Worm (Caenorhabditis elegans) whole organism, L4 larva: ENCODE data around the gene nhr-252.

Source experiments
- F10B5.3 ChIP-seq: sonication (generic microtip); optimal IDR thresholded peaks from 2 replicates; lab custom pipeline; 2016; ENCODE audit warnings: mild to moderate bottlenecking, missing genetic modification characterization, missing compliant biosample characterization
- F44E2.7 ChIP-seq: fragments of 200-800 bp; sonication (Bioruptor generic); IDR thresholded peaks from 2 replicates; pipeline ENCODE4 v2.1.2; 2022; ENCODE audit warnings: missing genetic modification characterization, missing compliant biosample characterization
- F49E8.2 ChIP-seq: sonication (generic microtip); optimal IDR thresholded peaks from 2 replicates; lab custom pipeline; 2016; ENCODE audit warnings: missing compliant biosample characterization, mild to moderate bottlenecking, missing genetic modification characterization, borderline replicate concordance
- T26A8.4 ChIP-seq: fragments of 200-800 bp; sonication (Bioruptor generic); IDR thresholded peaks from 2 replicates; pipeline ENCODE4 v1.3.6; 2022; ENCODE audit warnings: missing genetic modification characterization, missing compliant biosample characterization
- ZK546.5 ChIP-seq, 2 experiments: sonication (generic microtip); optimal IDR thresholded peaks; 2 replicates each; lab custom pipeline; 2017; ENCODE audit warnings: missing biosample characterization in 2 of 2, missing genetic modification characterization in 2 of 2
- aha-1 ChIP-seq: fragments of 150-350 bp; peaks from one replicate; lab custom pipeline; 2014; ENCODE audit warnings: missing biosample characterization, missing genetic modification characterization
- ceh-32 ChIP-seq: sonication (generic microtip); optimal IDR thresholded peaks from 2 replicates; lab custom pipeline; 2016; ENCODE audit warnings: mild to moderate bottlenecking, missing genetic modification characterization, missing compliant biosample characterization; ENCODE audit not compliant: poor library complexity
- ceh-44 ChIP-seq: fragments of 200-800 bp; sonication (Bioruptor generic); IDR thresholded peaks from 2 replicates; pipeline ENCODE4 v1.3.6; 2022; ENCODE audit warnings: missing genetic modification reagents, missing genetic modification characterization, missing compliant biosample characterization
- ces-1 ChIP-seq: fragments of 150-350 bp; sonication (generic microtip); optimal IDR thresholded peaks from 4 replicates; lab custom pipeline; 2014; ENCODE audit warnings: missing biosample characterization, missing genetic modification reagents, missing genetic modification characterization
- daf-19 ChIP-seq: fragments of 200-800 bp; sonication (Bioruptor generic); conservative IDR thresholded peaks from 2 replicates; pipeline ENCODE4 v1.3.6; 2022; ENCODE audit warnings: missing genetic modification characterization, missing compliant biosample characterization
- dmd-6 ChIP-seq: fragments of 200-800 bp; sonication (Bioruptor generic); IDR thresholded peaks from 2 replicates; pipeline ENCODE4 v1.3.6; 2022; ENCODE audit warnings: missing genetic modification reagents, missing genetic modification characterization, missing compliant biosample characterization
- dmd-8 ChIP-seq: fragments of 200-800 bp; sonication (Bioruptor generic); IDR thresholded peaks from 2 replicates; pipeline ENCODE4 v1.3.6; 2022; ENCODE audit warnings: missing genetic modification characterization, missing compliant biosample characterization
- dpl-1 ChIP-seq: fragments of 150-350 bp; optimal IDR thresholded peaks from 2 replicates; lab custom pipeline; 2014; ENCODE audit warnings: missing biosample characterization, missing genetic modification reagents, missing genetic modification characterization
- dve-1 ChIP-seq: sonication (generic microtip); optimal IDR thresholded peaks from 2 replicates; lab custom pipeline; 2017; ENCODE audit warnings: antibody characterized with exemption, mild to moderate bottlenecking, missing genetic modification characterization, missing compliant biosample characterization; ENCODE audit not compliant: insufficient read depth
- egl-43 ChIP-seq: fragments of 200-800 bp; sonication (Bioruptor generic); IDR thresholded peaks from 2 replicates; pipeline ENCODE4 v1.3.6; 2022; ENCODE audit warnings: missing genetic modification reagents, missing genetic modification characterization, missing compliant biosample characterization
- fos-1 ChIP-seq: fragments of 150-350 bp; optimal IDR thresholded peaks from 2 replicates; lab custom pipeline; 2014; ENCODE audit warnings: missing biosample characterization, missing genetic modification characterization
- gei-8 ChIP-seq: fragments of 200-800 bp; sonication (Bioruptor generic); optimal IDR thresholded peaks from 2 replicates; lab custom pipeline; 2018; ENCODE audit warnings: mild to moderate bottlenecking, missing genetic modification characterization, missing compliant biosample characterization
- hlh-11 ChIP-seq: fragments of 200-800 bp; sonication (Bioruptor generic); optimal IDR thresholded peaks from 2 replicates; lab custom pipeline; 2018; ENCODE audit warnings: mild to moderate bottlenecking, missing genetic modification characterization, missing compliant biosample characterization
- hlh-30 ChIP-seq: sonication (generic microtip); optimal IDR thresholded peaks from 2 replicates; lab custom pipeline; 2017; ENCODE audit warnings: antibody characterized with exemption, mild to moderate bottlenecking, missing genetic modification characterization, missing compliant biosample characterization; ENCODE audit not compliant: insufficient read depth
- lim-7 ChIP-seq: fragments of 200-800 bp; sonication (Bioruptor generic); IDR thresholded peaks from 2 replicates; pipeline ENCODE4 v1.3.6; 2022; ENCODE audit warnings: missing genetic modification characterization, missing compliant biosample characterization
- lin-1 ChIP-seq: fragments of 200-800 bp; sonication (Bioruptor generic); IDR thresholded peaks from 2 replicates; pipeline ENCODE4 v1.3.6; 2022; ENCODE audit warnings: missing genetic modification reagents, missing genetic modification characterization, missing compliant biosample characterization
- lin-29 ChIP-seq: fragments of 200-800 bp; sonication (Bioruptor generic); IDR thresholded peaks from 2 replicates; pipeline ENCODE4 v1.3.6; 2022; ENCODE audit warnings: missing genetic modification reagents, missing genetic modification characterization, missing compliant biosample characterization
- lsy-2 ChIP-seq, 2 experiments: fragments of 150-350 bp in 1 of 2; sonication (generic microtip) in 1 of 2; optimal IDR thresholded peaks; 2 replicates each; lab custom pipeline; 2014 to 2017; ENCODE audit warnings: missing biosample characterization in 2 of 2, missing genetic modification characterization in 2 of 2
- mdl-1 ChIP-seq, 2 experiments: fragments of 150-350 bp in 1 of 2; sonication (generic microtip) in 1 of 2; optimal IDR thresholded peaks; 2 replicates each; lab custom pipeline; 2014 to 2017; ENCODE audit warnings: missing biosample characterization in 2 of 2, missing genetic modification characterization in 2 of 2
- mxl-2 ChIP-seq: fragments of 200-800 bp; sonication (Bioruptor generic); conservative IDR thresholded peaks from 2 replicates; pipeline ENCODE4 v1.3.6; 2022; ENCODE audit warnings: missing genetic modification reagents, missing genetic modification characterization, missing compliant biosample characterization
- mxl-3 ChIP-seq: fragments of 200-800 bp; sonication (Bioruptor generic); optimal IDR thresholded peaks from 2 replicates; lab custom pipeline; 2018; ENCODE audit warnings: mild to moderate bottlenecking, missing genetic modification characterization, missing compliant biosample characterization
- nhr-11 ChIP-seq: fragments of 150-350 bp; optimal IDR thresholded peaks from 2 replicates; lab custom pipeline; 2014; ENCODE audit warnings: missing biosample characterization, missing genetic modification characterization
- nhr-237 ChIP-seq: sonication (generic microtip); optimal IDR thresholded peaks from 2 replicates; lab custom pipeline; 2017; ENCODE audit warnings: missing biosample characterization, missing genetic modification characterization
- nhr-25 ChIP-seq: sonication (generic microtip); optimal IDR thresholded peaks from 2 replicates; lab custom pipeline; 2017; ENCODE audit warnings: missing genetic modification characterization, mild to moderate bottlenecking, missing compliant biosample characterization, antibody characterized with exemption, moderate library complexity, borderline replicate concordance; ENCODE audit not compliant: insufficient read depth
- nhr-28 ChIP-seq: fragments of 150-350 bp; optimal IDR thresholded peaks from 2 replicates; lab custom pipeline; 2014; ENCODE audit warnings: missing biosample characterization, missing genetic modification characterization
- nhr-42 ChIP-seq: fragments of 200-800 bp; sonication (Bioruptor generic); IDR thresholded peaks from 2 replicates; pipeline ENCODE4 v1.3.6; 2022; ENCODE audit warnings: missing genetic modification characterization, missing compliant biosample characterization
- nhr-48 ChIP-seq: sonication (generic microtip); optimal IDR thresholded peaks from 2 replicates; lab custom pipeline; 2016; ENCODE audit warnings: mild to moderate bottlenecking, missing genetic modification characterization, missing compliant biosample characterization
- nhr-76 ChIP-seq: fragments of 150-350 bp; optimal IDR thresholded peaks from 2 replicates; lab custom pipeline; 2014; ENCODE audit warnings: missing biosample characterization, missing genetic modification characterization
- pha-4 ChIP-seq, 2 experiments: fragments of 150-350 bp in 1 of 2; fragments of 200-800 bp in 1 of 2; sonication (Bioruptor generic) in 1 of 2; IDR thresholded peaks in 1 of 2; optimal IDR thresholded peaks in 1 of 2; 2 replicates each; pipeline versions ENCODE4 v1.3.6 to Lab custom; 2014 to 2022; ENCODE audit warnings: missing genetic modification characterization in 2 of 2, missing genetic modification reagents in 2 of 2, missing biosample characterization in 1 of 2, missing compliant biosample characterization in 1 of 2
- pqm-1 ChIP-seq: sonication (generic microtip); optimal IDR thresholded peaks from 2 replicates; lab custom pipeline; 2017; ENCODE audit warnings: missing biosample characterization, missing genetic modification characterization
- set-16 ChIP-seq: fragments of 200-800 bp; sonication (Bioruptor generic); IDR thresholded peaks from 2 replicates; pipeline ENCODE4 v1.3.6; 2022; ENCODE audit warnings: missing genetic modification reagents, missing genetic modification characterization, missing compliant biosample characterization
- tra-1 ChIP-seq: fragments of 200-800 bp; sonication (Bioruptor generic); IDR thresholded peaks from 2 replicates; pipeline ENCODE4 v1.3.6; 2022; ENCODE audit warnings: missing genetic modification reagents, missing genetic modification characterization, missing compliant biosample characterization
- unc-62 ChIP-seq, 3 experiments: fragments of 150-350 bp in 1 of 3; sonication (generic microtip); optimal IDR thresholded peaks in 2 of 3; peaks in 1 of 3; 1 replicate in 1 of 3; 2 replicates in 2 of 3; lab custom pipeline; 2014 to 2017; ENCODE audit warnings: missing biosample characterization in 3 of 3, missing genetic modification characterization in 3 of 3, missing genetic modification reagents in 3 of 3, missing genotype in 1 of 3
- vab-7 ChIP-seq: fragments of 200-800 bp; sonication (Bioruptor generic); IDR thresholded peaks from 2 replicates; pipeline ENCODE4 v1.3.6; 2022; ENCODE audit warnings: missing genetic modification reagents, missing genetic modification characterization, missing compliant biosample characterization
- zfp-3 ChIP-seq: fragments of 200-800 bp; sonication (Bioruptor generic); conservative IDR thresholded peaks from 2 replicates; pipeline ENCODE4 v1.3.6; 2022; ENCODE audit warnings: missing genetic modification reagents, missing genetic modification characterization, missing compliant biosample characterization
- zip-2 ChIP-seq: fragments of 150-350 bp; optimal IDR thresholded peaks from 2 replicates; lab custom pipeline; 2014; ENCODE audit warnings: missing biosample characterization, missing genetic modification characterization

The nhr-252 gene

DNA sequence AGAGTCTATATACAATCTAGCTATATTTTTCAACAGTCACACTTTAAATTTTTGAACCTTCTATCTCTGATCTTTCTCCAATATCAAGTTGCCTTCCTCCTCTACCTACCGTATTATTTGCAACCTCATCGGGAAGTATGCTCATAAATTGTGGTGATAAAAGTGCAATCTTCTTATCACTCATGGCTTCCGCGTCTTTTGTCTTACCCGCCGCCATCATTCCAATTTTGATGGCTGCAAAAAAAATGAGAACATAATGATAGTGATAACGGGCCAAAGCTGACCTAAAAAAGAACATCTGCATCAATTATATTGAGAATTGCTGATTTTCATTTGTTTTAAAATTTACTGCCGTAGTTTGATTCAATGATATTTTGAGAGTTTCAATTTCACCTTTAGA, 27.6 kb upstream of the nhr-252 start:
- TF ChIP-seq pqm-1 (tag; lab: Kevin White, UChicago) = peak; percentile 68
- TF ChIP-seq dmd-6 (GFP tag; lab: Robert Waterston, UW) = peak; percentile 19; the same call in 1 of the 2 replicates
- no peak for TF ChIP-seq nhr-11 (tag; lab: Kevin White, UChicago)

- TF ChIP-seq nhr-48 (tag; lab: Kevin White, UChicago) (peak; percentile 31), nhr-11 (tag; lab: Kevin White, UChicago) (no peak), tra-1 (0 out of 2 replicates have a peak, but pooled peaks have one; percentile 28), nhr-28 (tag; lab: Kevin White, UChicago) (peak; percentile 63), mdl-1 (tag; optimal IDR thresholded peaks at IDR 0.05; lab: Kevin White, UChicago) (peak in 1 of 2 experiments; percentile 22), hlh-30 (tag; lab: Kevin White, UChicago) (peak; percentile 29), mxl-3 (GFP tag; lab: Kevin White, UChicago) (peak; percentile 19), dmd-6 (GFP tag; lab: Robert Waterston, UW) (peak; percentile 31), daf-19 (no peak), ceh-44 (GFP tag; lab: Robert Waterston, UW) (no peak), zip-2 (tag; lab: Kevin White, UChicago) (no peak), dve-1 (tag; lab: Kevin White, UChicago) (no peak), lim-7 (GFP tag; lab: Robert Waterston, UW) (no peak), hlh-11 (tag; lab: Kevin White, UChicago) (peak; percentile 14), mxl-2 (GFP tag; lab: Robert Waterston, UW) (no peak)
Observed at ce11 chrV:378231-378630, 26.2 kb upstream of the nhr-252 start.

DNA sequence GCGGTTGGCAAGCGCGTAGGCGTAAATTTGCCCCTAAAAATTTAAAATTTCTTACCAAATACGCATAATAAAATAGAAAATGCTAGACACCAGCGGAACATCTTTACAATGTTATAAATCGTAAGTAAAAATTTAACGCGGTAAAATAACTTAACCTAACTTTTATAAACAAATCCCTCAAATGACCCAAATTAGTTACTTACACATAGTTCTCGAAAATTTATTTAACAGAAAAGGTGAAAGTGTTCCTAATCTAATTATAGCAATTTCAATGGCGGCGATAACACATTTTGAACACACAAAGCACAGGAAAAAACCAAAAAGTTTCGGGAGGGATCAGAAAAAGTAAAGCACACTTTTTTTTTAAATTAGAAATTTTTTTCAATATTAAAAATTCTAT, 24.2 kb upstream of the nhr-252 start, which contains the start of gene mltn-8:
Gene mltn-8, minus strand, starts transcription at position 101 of the 400 bp plus-strand sequence.
- TF ChIP-seq set-16 = no peak
- TF ChIP-seq mxl-2 (GFP tag; lab: Robert Waterston, UW) = no peak
- no peak for TF ChIP-seq dve-1 (tag; lab: Kevin White, UChicago)
- no peak for TF ChIP-seq F49E8.2 (tag; lab: Kevin White, UChicago)
- TF ChIP-seq nhr-237 (tag; lab: Kevin White, UChicago) = no peak
- no peak for TF ChIP-seq zfp-3 (GFP tag; lab: Robert Waterston, UW)
- TF ChIP-seq vab-7 = no peak
- no peak for TF ChIP-seq nhr-48 (tag; lab: Kevin White, UChicago)
- no peak for TF ChIP-seq dmd-8 (GFP tag; lab: Robert Waterston, UW)
- TF ChIP-seq nhr-42 (GFP tag; lab: Robert Waterston, UW) = no peak

DNA sequence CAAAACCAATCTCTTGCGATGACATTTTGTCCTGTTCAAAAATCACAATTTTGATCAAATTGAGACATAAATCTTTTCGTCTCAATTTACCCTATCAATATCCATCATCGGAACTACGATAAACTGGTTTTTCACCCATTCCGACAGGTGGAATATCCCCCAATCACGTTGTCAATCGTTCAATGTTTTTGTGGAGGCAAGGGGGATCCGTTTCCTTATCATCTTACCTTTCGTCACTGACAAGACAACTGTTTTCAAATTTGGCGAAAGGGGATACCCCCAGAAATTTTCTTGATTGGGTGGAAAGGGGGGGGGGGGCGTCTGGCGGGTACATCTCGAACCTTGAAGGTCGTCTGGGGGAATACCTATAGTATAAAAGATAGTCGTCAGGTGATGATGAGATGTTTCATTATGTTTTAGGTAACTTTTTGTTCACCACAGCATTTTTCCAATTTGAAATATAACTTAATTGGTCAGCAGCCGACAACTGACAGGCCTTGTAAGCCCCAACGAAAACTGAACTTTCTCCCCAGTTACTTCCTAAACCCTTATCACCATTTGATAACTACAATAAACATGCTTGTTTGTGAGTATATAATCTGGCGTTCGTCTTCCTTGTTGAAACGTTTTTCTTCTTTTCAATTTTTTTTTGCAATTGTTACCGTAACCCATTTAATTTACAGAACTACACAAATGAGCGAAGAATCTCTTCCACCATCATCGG, 23.0 kb upstream of the nhr-252 start, which contains the start of gene ZK6.8:
Gene ZK6.8, plus strand, starts transcription at position 682 of the 724 bp plus-strand sequence.
- no peak for TF ChIP-seq ceh-32 (tag; lab: Kevin White, UChicago)
- no peak for TF ChIP-seq gei-8
- TF ChIP-seq daf-19 = no peak
- TF ChIP-seq nhr-25 = peak; percentile 36
- TF ChIP-seq fos-1 = no peak
- no peak for TF ChIP-seq ceh-44 (GFP tag; lab: Robert Waterston, UW)
- TF ChIP-seq F44E2.7 (GFP tag; lab: Robert Waterston, UW) = no peak
- TF ChIP-seq ces-1 (GFP tag; lab: Kevin White, UChicago) = no peak
- TF ChIP-seq nhr-11 (tag; lab: Kevin White, UChicago) = no peak
- TF ChIP-seq pha-4 (GFP tag; IDR thresholded peaks at IDR 0.05; lab: Robert Waterston, UW) = no peak
- no peak for TF ChIP-seq pha-4 (tag; optimal IDR thresholded peaks at IDR 0.05; lab: Kevin White, UChicago)
- TF ChIP-seq hlh-30 (tag; lab: Kevin White, UChicago) = peak; percentile 73
- peak in 1 of 2 experiments; percentile 93 for TF ChIP-seq unc-62 (GFP tag; optimal IDR thresholded peaks at IDR 0.05 in 1 of 2; lab: Kevin White, UChicago)
- TF ChIP-seq unc-62 (tag; optimal IDR thresholded peaks at IDR 0.05; lab: Kevin White, UChicago) = no peak
- TF ChIP-seq F10B5.3 = no peak
- no peak for TF ChIP-seq lin-29
- TF ChIP-seq mxl-3 (GFP tag; lab: Kevin White, UChicago) = peak; percentile 91
- TF ChIP-seq nhr-76 = no peak
- TF ChIP-seq ZK546.5 (tag; optimal IDR thresholded peaks at IDR 0.05; lab: Kevin White, UChicago) = no peak
- TF ChIP-seq T26A8.4 (GFP tag; lab: Robert Waterston, UW) = no peak
- TF ChIP-seq lin-1 (GFP tag; lab: Robert Waterston, UW) = no peak
- no peak for TF ChIP-seq egl-43 (GFP tag; lab: Robert Waterston, UW)
- TF ChIP-seq lsy-2 (tag; optimal IDR thresholded peaks at IDR 0.05; lab: Kevin White, UChicago) = peak in 1 of 2 experiments; percentile 33
- peak; percentile 51 for TF ChIP-seq aha-1 (tag; lab: Kevin White, UChicago)
- TF ChIP-seq dpl-1 (GFP tag; lab: Kevin White, UChicago) = no peak
